Fruit fly (Drosophila melanogaster): ENCODE results near the gene RecQ4.

Gene RecQ4

DNA sequence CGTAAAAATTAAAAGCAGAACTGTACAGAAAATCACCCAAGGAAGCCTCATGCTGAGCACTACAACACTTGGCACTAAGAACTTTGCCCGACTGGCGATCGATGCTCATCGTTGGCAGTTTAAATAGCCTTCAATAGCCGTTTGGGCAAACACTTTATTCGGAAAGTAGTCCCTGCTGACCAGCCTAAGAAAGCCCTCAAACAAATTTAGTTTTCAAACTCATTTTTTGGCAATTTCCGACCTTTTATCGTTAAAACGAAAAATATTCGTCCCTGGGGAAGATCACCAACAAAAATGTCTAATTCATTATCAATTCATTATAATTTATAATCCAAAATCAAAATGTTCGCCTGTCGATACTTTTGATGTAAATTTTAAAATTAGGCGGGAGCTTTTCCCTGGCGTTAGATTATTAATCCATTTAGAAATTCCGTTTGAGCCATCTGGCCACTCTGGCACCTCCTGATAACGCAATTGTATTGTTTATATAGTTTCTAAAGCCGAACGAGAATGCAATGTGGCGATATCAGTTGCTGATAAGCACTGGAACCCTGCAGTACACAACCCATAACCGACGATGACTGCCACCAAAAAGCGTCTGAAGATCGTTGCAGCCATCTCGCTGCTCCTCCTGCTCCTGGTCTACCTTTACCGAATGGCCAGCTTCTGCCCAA, 4.8 kb upstream of the RecQ4 start, which contains the start of the genes mthl7 and Uxs (continued):
- TF ChIP-seq CG9817 (tag; optimal IDR thresholded peaks at IDR 0.05) (no peak), inv (GFP tag; IDR thresholded peaks at IDR 0.05; ENCODE audit: partially characterized antibody) (no peak), dm (GFP tag; optimal IDR thresholded peaks at IDR 0.05) (no peak), CG14860 (GFP tag; IDR thresholded peaks at IDR 0.05; ENCODE audit: partially characterized antibody) (no peak), CG2875 (GFP tag; optimal IDR thresholded peaks at IDR 0.05) (no peak), CG12659 (GFP tag; optimal IDR thresholded peaks at IDR 0.05) (peak; percentile 1), CG12744 (GFP tag; optimal IDR thresholded peaks at IDR 0.05) (no peak), unc-4 (GFP tag; IDR thresholded peaks at IDR 0.05; ENCODE audit: partially characterized antibody) (peak; percentile 58), Dip3 (GFP tag; optimal IDR thresholded peaks at IDR 0.05) (no peak), lov (optimal IDR thresholded peaks at IDR 0.05) (no peak), lov (GFP tag; IDR thresholded peaks at IDR 0.05) (no peak), Mes4 (GFP tag; optimal IDR thresholded peaks at IDR 0.05) (no peak), vvl (GFP tag; IDR thresholded peaks at IDR 0.05) (0 out of 2 replicates have a peak, but pooled peaks have one; percentile 10), corto (GFP tag; optimal IDR thresholded peaks at IDR 0.05) (no peak), pita (GFP tag; optimal IDR thresholded peaks at IDR 0.05) (no peak), CG2889 (GFP tag; IDR thresholded peaks at IDR 0.05) (no peak), Hmx (GFP tag; optimal IDR thresholded peaks at IDR 0.05) (no peak), cato (GFP tag; optimal IDR thresholded peaks at IDR 0.05; ENCODE audit: borderline replicate concordance) (no peak), HHEX (GFP tag; optimal IDR thresholded peaks at IDR 0.05) (no peak), dimm (GFP tag; IDR thresholded peaks at IDR 0.05) (no peak), E2f1 (GFP tag; IDR thresholded peaks at IDR 0.05) (no peak), Opbp (GFP tag; IDR thresholded peaks at IDR 0.05; ENCODE audit: partially characterized antibody) (0 out of 3 replicates have a peak, but pooled peaks have one; percentile 26), pzg (GFP tag; optimal IDR thresholded peaks at IDR 0.05) (peak; percentile 70), Hsf (GFP tag; optimal IDR thresholded peaks at IDR 0.05) (no peak), CG18599 (GFP tag; optimal IDR thresholded peaks at IDR 0.05) (no peak), ind (GFP tag; optimal IDR thresholded peaks at IDR 0.05) (no peak), gce (GFP tag; IDR thresholded peaks at IDR 0.05) (no peak), Tbp (GFP tag; optimal IDR thresholded peaks at IDR 0.05) (no peak), Dip2 (GFP tag; IDR thresholded peaks at IDR 0.05) (no peak), tin (GFP tag; optimal IDR thresholded peaks at IDR 0.05) (no peak), CG32767 (GFP tag; IDR thresholded peaks at IDR 0.05) (no peak), Ssrp (tag; optimal IDR thresholded peaks at IDR 0.05) (no peak), ATbp (GFP tag; optimal IDR thresholded peaks at IDR 0.05) (no peak), CG11456 (GFP tag; IDR thresholded peaks at IDR 0.05) (no peak), dan (GFP tag; IDR thresholded peaks at IDR 0.05) (no peak), slou (GFP tag; optimal IDR thresholded peaks at IDR 0.05) (no peak), CG9932 (GFP tag; IDR thresholded peaks at IDR 0.05) (no peak), cwo (GFP tag; optimal IDR thresholded peaks at IDR 0.05) (no peak), CG7786 (GFP tag; optimal IDR thresholded peaks at IDR 0.05) (no peak), eve (GFP tag; optimal IDR thresholded peaks at IDR 0.05) (no peak), fd102C (GFP tag; optimal IDR thresholded peaks at IDR 0.05) (no peak), ranshi (GFP tag; IDR thresholded peaks at IDR 0.05) (no peak), CG4730 (GFP tag; IDR thresholded peaks at IDR 0.05) (no peak), CG15514 (GFP tag; optimal IDR thresholded peaks at IDR 0.05) (peak; percentile 45), CG9797 (GFP tag; optimal IDR thresholded peaks at IDR 0.05) (peak; percentile 42), dmrt11E (tag; optimal IDR thresholded peaks at IDR 0.05) (no peak), D19A (tag; optimal IDR thresholded peaks at IDR 0.05) (no peak), CG8388 (GFP tag; optimal IDR thresholded peaks at IDR 0.05) (no peak), p53 (GFP tag; optimal IDR thresholded peaks at IDR 0.05) (no peak), Dek (tag; optimal IDR thresholded peaks at IDR 0.05) (no peak)
